Worm (Caenorhabditis elegans): ENCODE results near the gene Y105C5B.18.

ce11 chrIV:15926746-15927145, 37.7 kb upstream of the Y105C5B.18 start, which contains the start of gene Y105C5B.8:
- TF ChIP-seq dmd-4 (tag; optimal IDR thresholded peaks at IDR 0.05) (no peak), lin-11 (tag; optimal IDR thresholded peaks at IDR 0.05) (no peak), ceh-82 (tag; optimal IDR thresholded peaks at IDR 0.05) (no peak), lin-39 (tag; optimal IDR thresholded peaks at IDR 0.05) (no peak), ztf-1 (GFP tag; conservative IDR thresholded peaks at IDR 0.05) (no peak), snpc-4 (tag; optimal IDR thresholded peaks at IDR 0.05) (no peak), zag-1 (tag; optimal IDR thresholded peaks at IDR 0.05) (no peak), alr-1 (tag; optimal IDR thresholded peaks at IDR 0.05) (no peak), unc-39 (tag; optimal IDR thresholded peaks at IDR 0.05) (no peak), F13H6.1 (tag; optimal IDR thresholded peaks at IDR 0.05) (no peak), nhr-77 (tag; optimal IDR thresholded peaks at IDR 0.05) (no peak), nhr-11 (tag; optimal IDR thresholded peaks at IDR 0.05) (no peak), elt-1 (tag; optimal IDR thresholded peaks at IDR 0.05) (no peak)
